Fruit fly (Drosophila melanogaster) whole organism, embryonic: ENCODE data around the gene Cpr30F.

Experiments
- Asciz ChIP-seq: fragments of 200-800 bp; sonication (Bioruptor generic); optimal IDR thresholded peaks from 2 replicates; lab custom pipeline; 2017; ENCODE audit warnings: missing biosample characterization, mild to moderate bottlenecking, missing genetic modification characterization, missing genetic modification reagents
- Atf-2 ChIP-seq: fragments of 200-800 bp; sonication (Bioruptor generic); optimal IDR thresholded peaks from 2 replicates; lab custom pipeline; 2016; ENCODE audit warnings: missing biosample characterization, missing genetic modification characterization
- BEAF-32 ChIP-seq: fragments of 200-800 bp; sonication (Bioruptor generic); optimal IDR thresholded peaks from 3 replicates; lab custom pipeline; 2017; ENCODE audit warnings: missing biosample characterization, missing genetic modification characterization, mild to moderate bottlenecking, moderate library complexity, missing genetic modification reagents
- CG11398 ChIP-seq: fragments of 200-800 bp; sonication (Bioruptor generic); optimal IDR thresholded peaks from 2 replicates; lab custom pipeline; 2016; ENCODE audit warnings: missing biosample characterization, missing genetic modification characterization
- CG17802 ChIP-seq: fragments of 200-800 bp; sonication (Bioruptor generic); optimal IDR thresholded peaks from 2 replicates; lab custom pipeline; 2018; ENCODE audit warnings: missing biosample characterization, mild to moderate bottlenecking, missing genetic modification characterization, moderate library complexity
- CG17912 ChIP-seq: fragments of 200-800 bp; sonication (Bioruptor generic); optimal IDR thresholded peaks from 2 replicates; lab custom pipeline; 2018; ENCODE audit warnings: missing biosample characterization, mild to moderate bottlenecking, missing genetic modification characterization
- CG2678 ChIP-seq: fragments of 200-800 bp; sonication (Bioruptor generic); optimal IDR thresholded peaks from 3 replicates; lab custom pipeline; 2019; ENCODE audit warnings: missing biosample characterization, mild to moderate bottlenecking, missing genetic modification characterization, moderate library complexity
- CG3065 ChIP-seq: fragments of 200-800 bp; sonication (Bioruptor generic); optimal IDR thresholded peaks from 2 replicates; lab custom pipeline; 2016; ENCODE audit warnings: missing biosample characterization, missing genetic modification characterization
- CG31441 ChIP-seq: fragments of 200-800 bp; sonication (Bioruptor generic); IDR thresholded peaks from 2 replicates; pipeline ENCODE4 v1.3.6; 2022; ENCODE audit warnings: missing biosample characterization, missing genetic modification characterization
- CG32772 ChIP-seq: fragments of 200-800 bp; sonication (Bioruptor generic); IDR thresholded peaks from 2 replicates; pipeline ENCODE4 v1.3.6; 2022; ENCODE audit warnings: missing biosample characterization, missing genetic modification characterization
- CG4404 ChIP-seq: fragments of 200-800 bp; sonication (Bioruptor generic); IDR thresholded peaks from 2 replicates; pipeline ENCODE4 v1.3.6; 2022; ENCODE audit warnings: missing biosample characterization, missing genetic modification characterization
- CG4424 ChIP-seq: fragments of 200-800 bp; sonication (Bioruptor generic); optimal IDR thresholded peaks from 3 replicates; lab custom pipeline; 2016; ENCODE audit warnings: missing biosample characterization, missing genetic modification characterization
- CG6791 ChIP-seq: fragments of 200-800 bp; sonication (Bioruptor generic); IDR thresholded peaks from 3 replicates; pipeline ENCODE4 v1.3.6; 2022; ENCODE audit warnings: missing biosample characterization, missing genetic modification characterization; ENCODE audit not compliant: partially characterized antibody
- CG7372 ChIP-seq: fragments of 200-800 bp; sonication (Bioruptor generic); IDR thresholded peaks from 2 replicates; pipeline ENCODE4 v1.3.6; 2022; ENCODE audit warnings: missing biosample characterization, missing genetic modification characterization
- CG7839 ChIP-seq: fragments of 200-800 bp; sonication (Bioruptor generic); optimal IDR thresholded peaks from 3 replicates; lab custom pipeline; 2018; ENCODE audit warnings: missing biosample characterization, mild to moderate bottlenecking, missing genetic modification characterization, moderate library complexity
- CG7963 ChIP-seq: fragments of 200-800 bp; sonication (Bioruptor generic); IDR thresholded peaks from 3 replicates; pipeline ENCODE4 v1.3.6; 2022; ENCODE audit warnings: missing biosample characterization, missing genetic modification characterization; ENCODE audit not compliant: partially characterized antibody
- CG8765 ChIP-seq: fragments of 200-800 bp; sonication (Bioruptor generic); IDR thresholded peaks from 2 replicates; pipeline ENCODE4 v1.3.6; 2022; ENCODE audit warnings: missing biosample characterization, missing genetic modification characterization
- CG8924 ChIP-seq: fragments of 200-800 bp; optimal IDR thresholded peaks from 3 replicates; lab custom pipeline; 2019; ENCODE audit warnings: missing biosample characterization, mild to moderate bottlenecking, missing genetic modification characterization, moderate library complexity
- CG9797 ChIP-seq: fragments of 200-800 bp; sonication (Bioruptor generic); optimal IDR thresholded peaks from 3 replicates; lab custom pipeline; 2018; ENCODE audit warnings: missing biosample characterization, mild to moderate bottlenecking, missing genetic modification characterization
- CG9876 ChIP-seq: fragments of 200-800 bp; sonication (Bioruptor generic); optimal IDR thresholded peaks from 2 replicates; lab custom pipeline; 2016; ENCODE audit warnings: missing biosample characterization, missing genetic modification characterization
- E2f2 ChIP-seq: fragments of 200-800 bp; sonication (Bioruptor generic); IDR thresholded peaks from 2 replicates; pipeline ENCODE4 v1.3.6; 2022; ENCODE audit warnings: missing biosample characterization, missing genetic modification characterization
- GATAe ChIP-seq: fragments of 200-800 bp; sonication (Bioruptor generic); conservative IDR thresholded peaks from 2 replicates; pipeline ENCODE4 v1.3.6; 2022; ENCODE audit warnings: missing biosample characterization, missing genetic modification characterization
- Hey ChIP-seq: fragments of 200-800 bp; sonication (Bioruptor generic); optimal IDR thresholded peaks from 3 replicates; lab custom pipeline; 2018; ENCODE audit warnings: missing biosample characterization, mild to moderate bottlenecking, missing genetic modification characterization
- Hmx ChIP-seq: fragments of 200-800 bp; sonication (Bioruptor generic); optimal IDR thresholded peaks from 2 replicates; lab custom pipeline; 2016; ENCODE audit warnings: missing biosample characterization, missing genetic modification characterization
- MBD-R2 ChIP-seq: fragments of 200-800 bp; sonication (Bioruptor generic); IDR thresholded peaks from 2 replicates; pipeline ENCODE4 v1.3.6; 2022; ENCODE audit warnings: missing biosample characterization, missing genetic modification characterization
- Med ChIP-seq: fragments of 200-800 bp; sonication (Bioruptor generic); peaks from one replicate; lab custom pipeline; 2016; ENCODE audit warnings: missing biosample characterization, missing genetic modification characterization, mild to moderate bottlenecking, inconsistent platforms, moderate library complexity
- Meics ChIP-seq: fragments of 200-800 bp; sonication (Bioruptor generic); optimal IDR thresholded peaks from 2 replicates; lab custom pipeline; 2017; ENCODE audit warnings: missing biosample characterization, mild to moderate bottlenecking, missing genetic modification characterization
- NFAT ChIP-seq: fragments of 200-800 bp; sonication (Bioruptor generic); IDR thresholded peaks from 2 replicates; pipeline ENCODE4 v1.3.6; 2022; ENCODE audit warnings: missing biosample characterization, missing genetic modification characterization
- Opbp ChIP-seq: fragments of 200-800 bp; sonication (Bioruptor generic); IDR thresholded peaks from 3 replicates; pipeline ENCODE4 v1.3.6; 2022; ENCODE audit warnings: missing biosample characterization, missing genetic modification characterization; ENCODE audit not compliant: partially characterized antibody
- Pdp1 ChIP-seq, 2 experiments: fragments of 200-800 bp; sonication (Bioruptor generic); optimal IDR thresholded peaks; 3 replicates each; lab custom pipeline; 2016; ENCODE audit warnings: missing biosample characterization in 2 of 2, missing genetic modification characterization in 2 of 2, mild to moderate bottlenecking in 1 of 2, moderate library complexity in 1 of 2
- Xrp1 ChIP-seq: fragments of 200-800 bp; sonication (Bioruptor generic); IDR thresholded peaks from 2 replicates; pipeline ENCODE4 v1.3.6; 2022; ENCODE audit warnings: missing biosample characterization, missing genetic modification characterization
- bsh ChIP-seq, 2 experiments: fragments of 200-800 bp; sonication (Bioruptor generic); optimal IDR thresholded peaks; 2 replicates each; lab custom pipeline; 2017 to 2018; ENCODE audit warnings: mild to moderate bottlenecking in 2 of 2, missing biosample characterization in 2 of 2, missing genetic modification characterization in 2 of 2, moderate library complexity in 1 of 2
- cg ChIP-seq: fragments of 200-800 bp; sonication (Bioruptor generic); optimal IDR thresholded peaks from 3 replicates; lab custom pipeline; 2019; ENCODE audit warnings: missing biosample characterization, mild to moderate bottlenecking, missing genetic modification characterization, moderate library complexity
- ci ChIP-seq: fragments of 200-800 bp; sonication (Bioruptor generic); IDR thresholded peaks from 3 replicates; pipeline ENCODE4 v1.3.6; 2022; ENCODE audit warnings: missing biosample characterization, missing genetic modification characterization
- eyg ChIP-seq: fragments of 200-800 bp; sonication (Bioruptor generic); optimal IDR thresholded peaks from 3 replicates; lab custom pipeline; 2016; ENCODE audit warnings: missing biosample characterization, missing genetic modification characterization
- hbn ChIP-seq: fragments of 200-800 bp; sonication (Bioruptor generic); IDR thresholded peaks from 2 replicates; pipeline ENCODE4 v1.3.6; 2022; ENCODE audit warnings: missing biosample characterization, missing genetic modification characterization; ENCODE audit not compliant: partially characterized antibody
- lov ChIP-seq, 2 experiments: fragments of 200-800 bp in 1 of 2; fragments of >200 bp in 1 of 2; sonication (Bioruptor generic) in 1 of 2; IDR thresholded peaks in 1 of 2; optimal IDR thresholded peaks in 1 of 2; 2 replicates in 1 of 2; 3 replicates in 1 of 2; pipeline versions ENCODE4 v1.3.6 to Lab custom; 2017 to 2022; ENCODE audit warnings: missing biosample characterization in 1 of 2, missing genetic modification characterization in 1 of 2
- mld ChIP-seq: fragments of 200-800 bp; sonication (Bioruptor generic); IDR thresholded peaks from 3 replicates; pipeline ENCODE4 v1.3.6; 2022; ENCODE audit warnings: missing biosample characterization, missing genetic modification characterization; ENCODE audit not compliant: partially characterized antibody
- pita ChIP-seq: fragments of 200-800 bp; sonication (Bioruptor generic); optimal IDR thresholded peaks from 2 replicates; lab custom pipeline; 2017; ENCODE audit warnings: missing biosample characterization, mild to moderate bottlenecking, missing genetic modification characterization
- pnt ChIP-seq: fragments of 200-800 bp; sonication (Bioruptor generic); optimal IDR thresholded peaks from 3 replicates; lab custom pipeline; 2016; ENCODE audit warnings: missing biosample characterization, missing genetic modification characterization
- pros ChIP-seq: fragments of 200-800 bp; sonication (Bioruptor generic); optimal IDR thresholded peaks from 3 replicates; lab custom pipeline; 2019; ENCODE audit warnings: missing biosample characterization, mild to moderate bottlenecking, missing genetic modification characterization, moderate library complexity
- row ChIP-seq: fragments of 200-800 bp; sonication (Bioruptor generic); IDR thresholded peaks from 3 replicates; pipeline ENCODE4 v1.3.6; 2022; ENCODE audit warnings: missing biosample characterization, missing genetic modification characterization
- sc ChIP-seq, 3 experiments: fragments of >200 bp in 2 of 3; fragments of 200-800 bp in 1 of 3; sonication (Bioruptor generic) in 1 of 3; optimal IDR thresholded peaks; 2 replicates in 2 of 3; 3 replicates in 1 of 3; lab custom pipeline; 2017; ENCODE audit warnings: mild to moderate bottlenecking in 1 of 3, missing biosample characterization in 1 of 3, missing genetic modification characterization in 1 of 3, missing genetic modification reagents in 1 of 3
- sd ChIP-seq: fragments of 200-800 bp; sonication (Bioruptor generic); optimal IDR thresholded peaks from 3 replicates; lab custom pipeline; 2018; ENCODE audit warnings: missing biosample characterization, mild to moderate bottlenecking, missing genetic modification characterization, moderate library complexity
- sqz ChIP-seq: fragments of 200-800 bp; sonication (Bioruptor generic); optimal IDR thresholded peaks from 3 replicates; lab custom pipeline; 2018; ENCODE audit warnings: missing biosample characterization, mild to moderate bottlenecking, missing genetic modification characterization
- trem ChIP-seq: fragments of 200-800 bp; optimal IDR thresholded peaks from 3 replicates; lab custom pipeline; 2019; ENCODE audit warnings: missing biosample characterization, mild to moderate bottlenecking, missing genetic modification characterization, moderate library complexity
- zfh1 ChIP-seq: fragments of 200-800 bp; sonication (Bioruptor generic); IDR thresholded peaks from 3 replicates; pipeline ENCODE4 v1.3.6; 2022; ENCODE audit warnings: missing biosample characterization, missing genetic modification characterization

The Cpr30F gene

DNA sequence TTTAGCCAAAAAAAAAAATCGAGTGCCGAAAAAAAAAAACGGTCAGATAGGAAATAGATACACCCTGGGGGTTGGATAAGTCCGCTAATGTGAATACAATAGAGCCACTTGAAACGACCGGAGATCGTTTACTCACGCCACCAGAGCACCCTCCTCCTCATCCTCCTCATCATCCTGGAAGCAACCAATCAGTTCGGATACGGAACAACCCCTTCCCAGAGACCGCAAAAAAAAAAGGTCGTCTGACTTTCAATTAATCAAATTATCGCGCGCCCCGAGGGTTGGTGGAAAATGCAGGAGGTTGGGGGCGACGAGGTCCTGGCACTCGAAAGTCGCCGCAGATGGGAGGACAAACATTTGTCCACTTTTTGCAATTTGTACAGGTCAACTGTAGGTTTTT is 39.7 kb upstream of the Cpr30F start:
- TF ChIP-seq CG8924 (tag; lab: Kevin White, UChicago) (no peak), pros (peak; percentile 64), zfh1 (GFP tag; lab: Robert Waterston, UW) (0 out of 3 replicates have a peak, but pooled peaks have one; percentile 8), lov (optimal IDR thresholded peaks at IDR 0.05; lab: Kevin White, UChicago) (no peak), lov (GFP tag; IDR thresholded peaks at IDR 0.05; lab: Robert Waterston, UW) (0 out of 3 replicates have a peak, but pooled peaks have one; percentile 22), CG9876 (GFP tag; lab: Kevin White, UChicago) (no peak), sqz (GFP tag; lab: Kevin White, UChicago) (peak; percentile 81), mld (GFP tag; lab: Robert Waterston, UW) (0 out of 3 replicates have a peak, but pooled peaks have one; percentile 17)

- no peak for TF ChIP-seq Atf-2 (GFP tag; lab: Kevin White, UChicago)
- no peak for TF ChIP-seq CG17912 (GFP tag; lab: Kevin White, UChicago)
- TF ChIP-seq CG7839 (tag; lab: Kevin White, UChicago) = no peak
- TF ChIP-seq hbn = no peak
- no peak for TF ChIP-seq row (GFP tag; lab: Robert Waterston, UW)
- no peak for TF ChIP-seq pnt (GFP tag; lab: Kevin White, UChicago)
- TF ChIP-seq CG11398 (GFP tag; lab: Kevin White, UChicago) = no peak
- TF ChIP-seq GATAe = no peak
- no peak for TF ChIP-seq Xrp1 (GFP tag; lab: Robert Waterston, UW)
- no peak for TF ChIP-seq Hey
- TF ChIP-seq CG4424 (GFP tag; lab: Kevin White, UChicago) = no peak
- no peak for TF ChIP-seq CG31441 (GFP tag; lab: Robert Waterston, UW)
- TF ChIP-seq cg (GFP tag; lab: Kevin White, UChicago) = no peak
- TF ChIP-seq CG8765 (GFP tag; lab: Robert Waterston, UW) = no peak
- TF ChIP-seq Hmx = no peak
- no peak for TF ChIP-seq eyg (GFP tag; lab: Kevin White, UChicago)
- no peak for TF ChIP-seq CG2678 (tag; lab: Kevin White, UChicago)
- no peak for TF ChIP-seq CG9797 (GFP tag; lab: Kevin White, UChicago)
- TF ChIP-seq Pdp1 (GFP tag; optimal IDR thresholded peaks at IDR 0.05; lab: Kevin White, UChicago) = peak in 1 of 2 experiments; percentile 74
- TF ChIP-seq Med (GFP tag; lab: Kevin White, UChicago) = peak; percentile 70
- TF ChIP-seq Meics (GFP tag; lab: Kevin White, UChicago) = no peak
- TF ChIP-seq trem (tag; lab: Kevin White, UChicago) = peak; percentile 20
- TF ChIP-seq pita (GFP tag; lab: Kevin White, UChicago) = no peak
- no peak for TF ChIP-seq Asciz (GFP tag; lab: Kevin White, UChicago)
- TF ChIP-seq sd = no peak
- TF ChIP-seq sc (optimal IDR thresholded peaks at IDR 0.05; lab: Kevin White, UChicago) = no peak
- no peak for TF ChIP-seq sc (GFP tag; optimal IDR thresholded peaks at IDR 0.05; lab: Kevin White, UChicago)
- TF ChIP-seq E2f2 = peak; percentile 89
- TF ChIP-seq CG7963 (GFP tag; lab: Robert Waterston, UW) = peak; percentile 46; the same call in 1 of the 3 replicates
- no peak for TF ChIP-seq bsh (GFP tag; optimal IDR thresholded peaks at IDR 0.05; lab: Kevin White, UChicago)
- no peak for TF ChIP-seq CG3065 (GFP tag; lab: Kevin White, UChicago)
- TF ChIP-seq NFAT (GFP tag; lab: Robert Waterston, UW) = no peak
- TF ChIP-seq Opbp = no peak
- no peak for TF ChIP-seq CG7372 (GFP tag; lab: Robert Waterston, UW)
- TF ChIP-seq BEAF-32 (GFP tag; lab: Kevin White, UChicago) = peak; percentile 37
- TF ChIP-seq MBD-R2 = no peak
- no peak for TF ChIP-seq CG32772 (GFP tag; lab: Robert Waterston, UW)
- TF ChIP-seq CG17802 (tag; lab: Kevin White, UChicago) = no peak
- no peak for TF ChIP-seq CG4404 (GFP tag; lab: Robert Waterston, UW)
- no peak for TF ChIP-seq ci (GFP tag; lab: Robert Waterston, UW)
- peak; percentile 44; the same call in 1 of the 3 replicates for TF ChIP-seq CG6791 (GFP tag; lab: Robert Waterston, UW)
These were observed 35.3 kb upstream of the Cpr30F start for dm6 chr2L:9968201-9968727.
